Worm (Caenorhabditis elegans) whole organism, midembryonic: ENCODE data around the gene xnd-1.

Source experiments
- T22C8.4 ChIP-seq: fragments of 200-800 bp; sonication (Bioruptor generic); IDR thresholded peaks from 2 replicates; pipeline ENCODE4 v1.3.6; 2022; ENCODE audit warnings: missing genetic modification characterization, missing compliant biosample characterization
- med-1 ChIP-seq: sonication (generic microtip); optimal IDR thresholded peaks from 2 replicates; lab custom pipeline; 2017; ENCODE audit warnings: missing genetic modification characterization, mild to moderate bottlenecking, missing compliant biosample characterization, antibody characterized with exemption, missing genetic modification reagents; ENCODE audit not compliant: insufficient read depth
- tab-1 ChIP-seq: fragments of 200-800 bp; sonication (Bioruptor generic); IDR thresholded peaks from 2 replicates; pipeline ENCODE4 v1.3.6; 2022; ENCODE audit warnings: missing genetic modification characterization, missing compliant biosample characterization
- ztf-29 ChIP-seq: fragments of 200-800 bp; sonication (Bioruptor generic); IDR thresholded peaks from 2 replicates; pipeline ENCODE4 v1.3.6; 2022; ENCODE audit warnings: missing genetic modification reagents, missing genetic modification characterization, missing compliant biosample characterization

DNA sequence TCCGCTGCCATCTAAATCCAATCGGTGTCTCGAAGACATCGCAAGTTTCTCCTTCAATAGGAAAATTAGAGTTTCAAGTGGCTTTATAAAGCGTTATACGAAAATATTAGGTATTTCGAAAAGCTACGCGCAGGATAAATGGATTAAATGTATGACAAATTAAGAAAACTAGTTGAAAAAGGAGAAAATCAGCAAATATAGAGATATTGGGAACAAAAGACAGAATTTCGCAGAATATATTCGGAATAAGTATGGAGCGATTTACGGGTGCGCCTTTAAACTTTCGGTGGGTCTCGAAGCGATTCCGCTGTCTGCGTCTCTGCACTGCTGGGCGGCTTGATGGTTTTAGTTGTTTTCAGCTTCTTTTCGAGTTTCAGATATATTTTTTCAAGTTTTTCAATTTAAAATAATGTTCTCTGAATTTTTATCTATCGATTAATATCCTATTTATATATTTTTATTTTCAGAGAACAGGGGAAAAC is 12.6 kb upstream of the xnd-1 start, which contains the start of the genes ddx-15 and ucr-1:
- TF ChIP-seq tab-1 (no peak), T22C8.4 (no peak), med-1 (GFP tag; lab: Kevin White, UChicago) (no peak), ztf-29 (no peak)
